Worm (Caenorhabditis elegans) whole organism, late embryonic: Measurements from ENCODE around the gene str-264.

Experiments used
- ahr-1 ChIP-seq: sonication (generic microtip); optimal IDR thresholded peaks from 2 replicates; lab custom pipeline; 2016; ENCODE audit warnings: missing genetic modification characterization, missing compliant biosample characterization
- ama-1 ChIP-seq: fragments of 150-350 bp; optimal IDR thresholded peaks from 2 replicates; lab custom pipeline; 2014
- fkh-10 ChIP-seq: fragments of 150-350 bp; optimal IDR thresholded peaks from 2 replicates; lab custom pipeline; 2014; ENCODE audit warnings: missing biosample characterization, missing genetic modification reagents, missing genetic modification characterization
- gmeb-2 ChIP-seq: sonication (generic microtip); optimal IDR thresholded peaks from 2 replicates; lab custom pipeline; 2016; ENCODE audit warnings: missing genetic modification characterization, inconsistent platforms, missing compliant biosample characterization
- lin-11 ChIP-seq: fragments of 200-800 bp; sonication (Bioruptor generic); optimal IDR thresholded peaks from 2 replicates; lab custom pipeline; 2018; ENCODE audit warnings: mild to moderate bottlenecking, missing genetic modification characterization, missing compliant biosample characterization
- nfya-1 ChIP-seq: sonication (generic microtip); optimal IDR thresholded peaks from 2 replicates; lab custom pipeline; 2017; ENCODE audit warnings: missing genetic modification characterization, mild to moderate bottlenecking, missing compliant biosample characterization, antibody characterized with exemption, moderate library complexity
- nhr-11 ChIP-seq: fragments of 150-350 bp; optimal IDR thresholded peaks from 2 replicates; lab custom pipeline; 2014; ENCODE audit warnings: missing biosample characterization, missing genetic modification characterization
- pqm-1 ChIP-seq: sonication (generic microtip); optimal IDR thresholded peaks from 2 replicates; lab custom pipeline; 2016; ENCODE audit warnings: missing genetic modification characterization, missing compliant biosample characterization
- pros-1 ChIP-seq: fragments of 150-350 bp; optimal IDR thresholded peaks from 2 replicates; lab custom pipeline; 2014; ENCODE audit warnings: missing biosample characterization, missing genetic modification reagents, missing genetic modification characterization
- rnt-1 ChIP-seq: sonication (generic microtip); optimal IDR thresholded peaks from 2 replicates; lab custom pipeline; 2016; ENCODE audit warnings: missing genetic modification characterization, missing compliant biosample characterization
- sox-4 ChIP-seq: sonication (generic microtip); optimal IDR thresholded peaks from 2 replicates; lab custom pipeline; 2017; ENCODE audit warnings: mild to moderate bottlenecking, missing genetic modification characterization, inconsistent platforms, missing compliant biosample characterization
- tbx-2 ChIP-seq: sonication (generic microtip); optimal IDR thresholded peaks from 2 replicates; lab custom pipeline; 2016; ENCODE audit warnings: missing genetic modification characterization, missing compliant biosample characterization
- tbx-7 ChIP-seq: sonication (generic microtip); optimal IDR thresholded peaks from 2 replicates; lab custom pipeline; 2016; ENCODE audit warnings: missing genotype, missing genetic modification characterization, missing compliant biosample characterization
- unc-86 ChIP-seq: sonication (generic microtip); optimal IDR thresholded peaks from 2 replicates; lab custom pipeline; 2016; ENCODE audit warnings: missing genetic modification characterization, missing compliant biosample characterization

- TF ChIP-seq tbx-7 (tag; lab: Kevin White, UChicago): no peak
- no peak for TF ChIP-seq ahr-1 (tag; lab: Kevin White, UChicago)
- no peak for TF ChIP-seq pqm-1 (tag; lab: Kevin White, UChicago)
- no peak for TF ChIP-seq nfya-1
- TF ChIP-seq unc-86 (tag; lab: Kevin White, UChicago): no peak
- no peak for TF ChIP-seq tbx-2 (tag; lab: Kevin White, UChicago)
- TF ChIP-seq nhr-11 (tag; lab: Kevin White, UChicago): no peak
- TF ChIP-seq ama-1 (lab: Kevin White, UChicago): no peak
- TF ChIP-seq gmeb-2: no peak
- no peak for TF ChIP-seq fkh-10
- TF ChIP-seq rnt-1: no peak
- no peak for TF ChIP-seq lin-11 (tag; lab: Kevin White, UChicago)
- TF ChIP-seq pros-1: no peak
- no peak for TF ChIP-seq sox-4 (tag; lab: Kevin White, UChicago)
These were observed 13.8 kb downstream of the str-264 start, which contains the start of gene C06B8.2 for ce11 chrV:15478597-15478996.
